Worm (Caenorhabditis elegans) whole organism, L2 larva: ENCODE data around the gene gsp-2.

ENCODE experiments used
- lsy-2 ChIP-seq, 2 experiments: fragments of 150-350 bp in 1 of 2; sonication (generic microtip) in 1 of 2; optimal IDR thresholded peaks; 2 replicates each; lab custom pipeline; 2014 to 2017; ENCODE audit warnings: missing biosample characterization in 2 of 2, missing genetic modification characterization in 2 of 2
- mdl-1 ChIP-seq, 2 experiments: fragments of 150-350 bp in 1 of 2; sonication (generic microtip) in 1 of 2; optimal IDR thresholded peaks; 2 replicates each; lab custom pipeline; 2017; ENCODE audit warnings: missing biosample characterization in 2 of 2, missing genetic modification characterization in 2 of 2
- sma-9 ChIP-seq, 2 experiments: fragments of 150-350 bp in 1 of 2; sonication (generic microtip) in 1 of 2; optimal IDR thresholded peaks; 2 replicates each; lab custom pipeline; 2014 to 2016; ENCODE audit warnings: missing genetic modification characterization in 2 of 2, mild to moderate bottlenecking in 1 of 2, missing biosample characterization in 1 of 2, missing compliant biosample characterization in 1 of 2, missing genetic modification reagents in 1 of 2, moderate library complexity in 1 of 2
- ztf-1 ChIP-seq: fragments of 200-800 bp; sonication (Bioruptor generic); conservative IDR thresholded peaks from 2 replicates; pipeline ENCODE4 v1.3.6; 2022; ENCODE audit warnings: missing genetic modification characterization, missing compliant biosample characterization

DNA sequence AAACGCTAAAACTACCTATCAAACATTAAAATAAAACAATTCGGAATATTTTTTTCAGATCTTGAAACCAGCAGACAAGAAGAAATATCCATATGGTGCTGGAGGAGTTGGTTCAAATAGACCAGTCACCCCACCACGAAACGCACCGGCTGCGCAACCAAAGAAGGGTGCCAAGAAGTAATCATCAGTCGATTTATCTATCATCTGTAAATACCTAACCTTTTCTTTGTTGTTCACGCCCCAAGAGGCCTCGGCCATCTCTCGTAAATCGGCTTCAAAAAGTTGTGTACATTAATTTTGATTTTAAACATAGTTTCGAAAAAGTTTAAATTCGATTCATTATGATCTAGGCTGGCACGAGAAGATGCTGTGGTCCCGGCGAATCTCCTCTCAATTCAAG is 1.6 kb downstream of the gsp-2 start:
- TF ChIP-seq lsy-2 (tag; optimal IDR thresholded peaks at IDR 0.05; lab: Kevin White, UChicago): no peak
- no peak for TF ChIP-seq ztf-1 (GFP tag; lab: Robert Waterston, UW)
- TF ChIP-seq mdl-1 (tag; optimal IDR thresholded peaks at IDR 0.05; lab: Kevin White, UChicago): no peak
- no peak for TF ChIP-seq sma-9 (GFP tag; optimal IDR thresholded peaks at IDR 0.05; lab: Kevin White, UChicago)
- TF ChIP-seq sma-9 (tag; optimal IDR thresholded peaks at IDR 0.05; lab: Kevin White, UChicago): no peak
